Fruit fly (Drosophila melanogaster): ENCODE data around the gene robl22E.

Gene robl22E

dm6 chr2L:2252745-2253144, 37.8 kb downstream of the robl22E start, which contains the start of gene CG17234:
Gene CG17234, plus strand, starts transcription at chr2L:2253045.
- TF ChIP-seq Rel (GFP tag; optimal IDR thresholded peaks at IDR 0.05) (no peak), Rel (tag; optimal IDR thresholded peaks at IDR 0.05) (no peak), dl (GFP tag; optimal IDR thresholded peaks at IDR 0.05; ENCODE audit: insufficient read depth in 1 of 2, partially characterized antibody in 2 of 2) (no peak), Vsx2 (GFP tag; optimal IDR thresholded peaks at IDR 0.05; ENCODE audit: partially characterized antibody) (no peak)

DNA sequence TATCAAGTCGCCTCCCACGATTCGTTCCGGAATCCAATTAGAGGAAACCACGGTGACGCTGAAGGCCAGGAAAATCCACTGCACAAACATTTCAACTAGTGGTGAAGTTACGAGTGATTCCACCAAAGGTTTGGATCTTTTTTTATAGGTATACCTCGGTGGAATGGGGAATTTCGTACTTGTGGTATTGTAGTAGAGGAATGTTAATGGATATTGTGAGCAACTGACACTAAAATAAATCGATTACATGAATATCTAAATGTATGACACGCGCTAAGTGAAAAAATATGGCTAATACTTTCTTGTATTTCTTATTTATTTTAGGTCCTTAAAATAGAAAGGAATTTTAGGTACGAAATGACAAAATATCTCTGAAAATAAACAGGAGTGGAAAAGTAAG, 38.3 kb downstream of the robl22E start, which contains the start of gene CG17239:
Gene CG17239, minus strand, starts transcription at position 101 of the 400 bp plus-strand sequence.
- TF ChIP-seq CrebA (GFP tag; optimal IDR thresholded peaks at IDR 0.05; ENCODE audit: borderline replicate concordance), result no peak
- no peak for TF ChIP-seq rgr (GFP tag; optimal IDR thresholded peaks at IDR 0.05)
- no peak for TF ChIP-seq tai (GFP tag; optimal IDR thresholded peaks at IDR 0.05)
- TF ChIP-seq CG32264 (GFP tag; optimal IDR thresholded peaks at IDR 0.05), result no peak
- TF ChIP-seq GATAd (GFP tag; optimal IDR thresholded peaks at IDR 0.05), result no peak
- TF ChIP-seq Hr78 (GFP tag; optimal IDR thresholded peaks at IDR 0.05), result no peak
- TF ChIP-seq brk (GFP tag; optimal IDR thresholded peaks at IDR 0.05), result no peak
- TF ChIP-seq HLH106 (tag; optimal IDR thresholded peaks at IDR 0.05), result no peak
- no peak for TF ChIP-seq Vsx2 (GFP tag; optimal IDR thresholded peaks at IDR 0.05; ENCODE audit: partially characterized antibody)
- no peak for TF ChIP-seq ey (GFP tag; optimal IDR thresholded peaks at IDR 0.05)
- no peak for TF ChIP-seq lola (GFP tag; optimal IDR thresholded peaks at IDR 0.05)
- TF ChIP-seq Mio (GFP tag; optimal IDR thresholded peaks at IDR 0.05), result no peak
- TF ChIP-seq woc (GFP tag; optimal IDR thresholded peaks at IDR 0.05), result no peak
- TF ChIP-seq CG9705 (GFP tag; optimal IDR thresholded peaks at IDR 0.05), result no peak
- no peak for TF ChIP-seq Sp1 (GFP tag; optimal IDR thresholded peaks at IDR 0.05)
- no peak for TF ChIP-seq foxo (GFP tag; optimal IDR thresholded peaks at IDR 0.05)
- TF ChIP-seq Jra (GFP tag; optimal IDR thresholded peaks at IDR 0.05), result no peak
- no peak for TF ChIP-seq h (GFP tag; optimal IDR thresholded peaks at IDR 0.05)
- no peak for TF ChIP-seq N (GFP tag; optimal IDR thresholded peaks at IDR 0.05)

- TF ChIP-seq ey (GFP tag; optimal IDR thresholded peaks at IDR 0.05), result no peak
- TF ChIP-seq HLH106 (tag; optimal IDR thresholded peaks at IDR 0.05), result no peak
- no peak for TF ChIP-seq rgr (GFP tag; optimal IDR thresholded peaks at IDR 0.05)
- no peak for TF ChIP-seq Vsx2 (GFP tag; optimal IDR thresholded peaks at IDR 0.05; ENCODE audit: partially characterized antibody)
- no peak for TF ChIP-seq sv (GFP tag; optimal IDR thresholded peaks at IDR 0.05)
- TF ChIP-seq usp (GFP tag; optimal IDR thresholded peaks at IDR 0.05), result no peak
- no peak for TF ChIP-seq Mio (GFP tag; optimal IDR thresholded peaks at IDR 0.05)
- no peak for TF ChIP-seq CrebA (GFP tag; optimal IDR thresholded peaks at IDR 0.05; ENCODE audit: borderline replicate concordance)
- no peak for TF ChIP-seq Hr83 (GFP tag; optimal IDR thresholded peaks at IDR 0.05; ENCODE audit: poor library complexity, severe bottlenecking)
- no peak for TF ChIP-seq dmrt93B (GFP tag; optimal IDR thresholded peaks at IDR 0.05)
- TF ChIP-seq woc (GFP tag; optimal IDR thresholded peaks at IDR 0.05), result no peak
- no peak for TF ChIP-seq Dif (GFP tag; optimal IDR thresholded peaks at IDR 0.05; ENCODE audit: partially characterized antibody)
- TF ChIP-seq Abd-B (GFP tag; optimal IDR thresholded peaks at IDR 0.05), result no peak
- no peak for TF ChIP-seq h (GFP tag; optimal IDR thresholded peaks at IDR 0.05)
Observed at dm6 chr2L:2251175-2251574, 39.4 kb downstream of the robl22E start, which contains the start of gene Ser12. Gene Ser12, minus strand, starts transcription at chr2L:2251275.

- TF ChIP-seq sage (GFP tag; optimal IDR thresholded peaks at IDR 0.05), result no peak
- no peak for TF ChIP-seq Vsx2 (GFP tag; optimal IDR thresholded peaks at IDR 0.05; ENCODE audit: partially characterized antibody)
- no peak for TF ChIP-seq fru (GFP tag; optimal IDR thresholded peaks at IDR 0.05)
- no peak for TF ChIP-seq jim (GFP tag; optimal IDR thresholded peaks at IDR 0.05)
- TF ChIP-seq GATAd (GFP tag; optimal IDR thresholded peaks at IDR 0.05), result no peak
- TF ChIP-seq Myc (optimal IDR thresholded peaks at IDR 0.05), result no peak
- TF ChIP-seq OdsH (GFP tag; optimal IDR thresholded peaks at IDR 0.05), result no peak
- no peak for TF ChIP-seq CrebA (GFP tag; optimal IDR thresholded peaks at IDR 0.05; ENCODE audit: borderline replicate concordance)
- no peak for TF ChIP-seq Jra (GFP tag; optimal IDR thresholded peaks at IDR 0.05)
- no peak for TF ChIP-seq woc (GFP tag; optimal IDR thresholded peaks at IDR 0.05)
- no peak for TF ChIP-seq HLH106 (tag; optimal IDR thresholded peaks at IDR 0.05)
- no peak for TF ChIP-seq Mio (GFP tag; optimal IDR thresholded peaks at IDR 0.05)
- TF ChIP-seq psq (GFP tag; optimal IDR thresholded peaks at IDR 0.05), result no peak
- TF ChIP-seq h (GFP tag; optimal IDR thresholded peaks at IDR 0.05), result no peak
- no peak for TF ChIP-seq CG9705 (GFP tag; optimal IDR thresholded peaks at IDR 0.05)
- TF ChIP-seq N (GFP tag; optimal IDR thresholded peaks at IDR 0.05), result no peak
Observed at dm6 chr2L:2249578-2249977, 41.0 kb downstream of the robl22E start.

All from whole organism, wandering third instar larva.